Fruit fly (Drosophila melanogaster): Measurements from ENCODE around the gene tgy.
A peak's percentile ranks its signal among the peaks of the same experiment; 100 is the strongest.

Gene tgy

dm6 chrX:19172955-19173354 lies 45.8 kb upstream of the tgy start (continued):
- TF ChIP-seq prd (optimal IDR thresholded peaks at IDR 0.05) (no peak), prd (GFP tag; IDR thresholded peaks at IDR 0.05) (peak; percentile 52; the same call in 1 of the 3 replicates), BtbVII (GFP tag; optimal IDR thresholded peaks at IDR 0.05) (no peak), Abd-B (GFP tag; optimal IDR thresholded peaks at IDR 0.05) (peak; percentile 1), CG3995 (GFP tag; optimal IDR thresholded peaks at IDR 0.05) (no peak), ttk (GFP tag; IDR thresholded peaks at IDR 0.05) (no peak), Aef1 (GFP tag; IDR thresholded peaks at IDR 0.05) (no peak), CG11695 (GFP tag; IDR thresholded peaks at IDR 0.05) (no peak), CoRest (tag; optimal IDR thresholded peaks at IDR 0.05) (no peak), tap (tag; optimal IDR thresholded peaks at IDR 0.05) (no peak), Ravus (GFP tag; IDR thresholded peaks at IDR 0.05) (no peak), Elba2 (GFP tag; optimal IDR thresholded peaks at IDR 0.05) (no peak), lilli (GFP tag; optimal IDR thresholded peaks at IDR 0.05) (no peak), ems (GFP tag; optimal IDR thresholded peaks at IDR 0.05) (no peak), CkIIα-i1 (GFP tag; IDR thresholded peaks at IDR 0.05) (no peak), gce (GFP tag; IDR thresholded peaks at IDR 0.05) (no peak), MTF-1 (GFP tag; optimal IDR thresholded peaks at IDR 0.05; ENCODE audit: borderline replicate concordance) (no peak), tna (GFP tag; IDR thresholded peaks at IDR 0.05; ENCODE audit: partially characterized antibody) (no peak), grau (tag; optimal IDR thresholded peaks at IDR 0.05) (peak; percentile 15), CG16813 (GFP tag; IDR thresholded peaks at IDR 0.05; ENCODE audit: partially characterized antibody) (no peak), CG13775 (GFP tag; optimal IDR thresholded peaks at IDR 0.05) (no peak), CG9876 (GFP tag; optimal IDR thresholded peaks at IDR 0.05) (no peak), B-H2 (GFP tag; optimal IDR thresholded peaks at IDR 0.05) (no peak), CG6791 (GFP tag; IDR thresholded peaks at IDR 0.05; ENCODE audit: partially characterized antibody) (no peak), Dref (GFP tag; IDR thresholded peaks at IDR 0.05) (no peak), CG12942 (GFP tag; optimal IDR thresholded peaks at IDR 0.05) (no peak), CG13287 (GFP tag; IDR thresholded peaks at IDR 0.05; ENCODE audit: partially characterized antibody) (no peak), CG8924 (tag; optimal IDR thresholded peaks at IDR 0.05) (no peak), CG32772 (GFP tag; IDR thresholded peaks at IDR 0.05) (no peak), hb (GFP tag; IDR thresholded peaks at IDR 0.05; ENCODE audit: partially characterized antibody) (no peak), CG8388 (GFP tag; optimal IDR thresholded peaks at IDR 0.05) (no peak), Max (GFP tag; optimal IDR thresholded peaks at IDR 0.05) (no peak), esg (GFP tag; conservative IDR thresholded peaks at IDR 0.05) (no peak), Sox102F (GFP tag; optimal IDR thresholded peaks at IDR 0.05) (peak; percentile 28), Nf-YA (GFP tag; IDR thresholded peaks at IDR 0.05) (no peak), oc (tag; optimal IDR thresholded peaks at IDR 0.05) (no peak), ash1 (GFP tag; optimal IDR thresholded peaks at IDR 0.05) (no peak), Ssrp (tag; optimal IDR thresholded peaks at IDR 0.05) (no peak), run (tag; optimal IDR thresholded peaks at IDR 0.05) (no peak), Nf-YB (GFP tag; optimal IDR thresholded peaks at IDR 0.05) (no peak), maf-S (GFP tag; optimal IDR thresholded peaks at IDR 0.05) (peak; percentile 6), hbn (GFP tag; IDR thresholded peaks at IDR 0.05; ENCODE audit: partially characterized antibody) (no peak), E2f1 (GFP tag; IDR thresholded peaks at IDR 0.05) (0 out of 2 replicates have a peak, but pooled peaks have one; percentile 6), sob (GFP tag; IDR thresholded peaks at IDR 0.05) (no peak), CG3838 (GFP tag; optimal IDR thresholded peaks at IDR 0.05) (no peak), CG11696 (GFP tag; IDR thresholded peaks at IDR 0.05) (no peak), Ada2b (GFP tag; IDR thresholded peaks at IDR 0.05) (no peak), corto (GFP tag; optimal IDR thresholded peaks at IDR 0.05) (no peak), CG12219 (GFP tag; optimal IDR thresholded peaks at IDR 0.05) (no peak), insv (GFP tag; optimal IDR thresholded peaks at IDR 0.05) (no peak), gsb-n (tag; optimal IDR thresholded peaks at IDR 0.05) (no peak), CG9727 (GFP tag; optimal IDR thresholded peaks at IDR 0.05) (no peak)
